Fruit fly (Drosophila melanogaster) whole organism, wandering third instar larva: ENCODE measurements around the gene Ptp99A.

Experiments
- Abd-B ChIP-seq: fragments of >200 bp; optimal IDR thresholded peaks from 2 replicates; lab custom pipeline; 2017; ENCODE audit warnings: missing biosample characterization, missing genetic modification characterization
- CrebA ChIP-seq: fragments of 200-800 bp; sonication (Bioruptor generic); optimal IDR thresholded peaks from 2 replicates; lab custom pipeline; 2016; ENCODE audit warnings: missing biosample characterization, mild to moderate bottlenecking, missing genetic modification characterization, borderline replicate concordance
- Dfd ChIP-seq: fragments of >200 bp; optimal IDR thresholded peaks from 2 replicates; lab custom pipeline; 2017; ENCODE audit warnings: missing biosample characterization, missing genetic modification characterization
- Dif ChIP-seq: fragments of 200-275, 200-300 bp; sonication (Bioruptor generic); optimal IDR thresholded peaks from 2 replicates; lab custom pipeline; 2018; ENCODE audit warnings: missing biosample characterization, missing genetic modification characterization; ENCODE audit not compliant: partially characterized antibody
- GATAd ChIP-seq: sonication (Bioruptor generic); optimal IDR thresholded peaks from 2 replicates; lab custom pipeline; 2016; ENCODE audit warnings: missing biosample characterization, missing genetic modification characterization
- Hnf4 ChIP-seq: fragments of 200-800 bp; sonication (Bioruptor generic); optimal IDR thresholded peaks from 2 replicates; lab custom pipeline; 2016; ENCODE audit warnings: missing biosample characterization, mild to moderate bottlenecking, missing genetic modification characterization
- Hr78 ChIP-seq: fragments of >200 bp; optimal IDR thresholded peaks from 2 replicates; lab custom pipeline; 2017; ENCODE audit warnings: missing biosample characterization, missing genetic modification characterization
- Jra ChIP-seq: sonication (Bioruptor generic); optimal IDR thresholded peaks from 2 replicates; lab custom pipeline; 2016; ENCODE audit warnings: missing biosample characterization, missing genetic modification characterization
- Mio ChIP-seq: sonication (Bioruptor generic); optimal IDR thresholded peaks from 2 replicates; lab custom pipeline; 2016; ENCODE audit warnings: missing biosample characterization, missing genetic modification characterization
- Myc ChIP-seq: fragments of >200 bp; optimal IDR thresholded peaks from 2 replicates; lab custom pipeline; 2017
- N ChIP-seq: fragments of >200 bp; optimal IDR thresholded peaks from 2 replicates; lab custom pipeline; 2018; ENCODE audit warnings: missing biosample characterization, missing external identifiers, missing genetic modification characterization
- OdsH ChIP-seq: fragments of 200-800 bp; sonication (Bioruptor generic); optimal IDR thresholded peaks from 2 replicates; lab custom pipeline; 2016; ENCODE audit warnings: missing biosample characterization, mild to moderate bottlenecking, missing genetic modification characterization
- Rel ChIP-seq, 2 experiments: fragments of 200-800 bp; sonication (Bioruptor generic) in 1 of 2; optimal IDR thresholded peaks; 2 replicates in 1 of 2; 3 replicates in 1 of 2; lab custom pipeline; 2016 to 2019; ENCODE audit warnings: mild to moderate bottlenecking in 2 of 2, missing biosample characterization in 2 of 2, missing genetic modification characterization in 2 of 2, moderate library complexity in 1 of 2
- Sp1 ChIP-seq: fragments of 200-800 bp; sonication (Bioruptor generic); optimal IDR thresholded peaks from 3 replicates; lab custom pipeline; 2019; ENCODE audit warnings: missing biosample characterization, mild to moderate bottlenecking, missing genetic modification characterization, moderate library complexity
- Vsx2 ChIP-seq: fragments of 200-300, 225-300 bp; sonication (Bioruptor generic); optimal IDR thresholded peaks from 2 replicates; lab custom pipeline; 2018; ENCODE audit warnings: missing biosample characterization, missing genetic modification characterization; ENCODE audit not compliant: partially characterized antibody
- brk ChIP-seq: fragments of 200-800 bp; sonication (Bioruptor generic); optimal IDR thresholded peaks from 2 replicates; lab custom pipeline; 2016; ENCODE audit warnings: missing biosample characterization, mild to moderate bottlenecking, missing genetic modification characterization
- dl ChIP-seq, 2 experiments: fragments of 175-275, 200-275 bp in 1 of 2; fragments of 200-275 bp in 1 of 2; sonication (Bioruptor generic); optimal IDR thresholded peaks; lab custom pipeline; 2018; ENCODE audit warnings: mild to moderate bottlenecking in 2 of 2, missing biosample characterization in 2 of 2, missing genetic modification characterization in 2 of 2, moderate library complexity in 2 of 2; ENCODE audit not compliant: partially characterized antibody in 2 of 2, insufficient read depth in 1 of 2
- dmrt93B ChIP-seq: fragments of 200-800 bp; sonication (Bioruptor generic); optimal IDR thresholded peaks from 2 replicates; lab custom pipeline; 2018; ENCODE audit warnings: missing biosample characterization, mild to moderate bottlenecking, missing genetic modification characterization
- dsf ChIP-seq: sonication (Bioruptor generic); optimal IDR thresholded peaks from 2 replicates; lab custom pipeline; 2016; ENCODE audit warnings: missing biosample characterization, missing genetic modification characterization, borderline replicate concordance
- ey ChIP-seq: fragments of 200-800 bp; sonication (Bioruptor generic); optimal IDR thresholded peaks from 2 replicates; lab custom pipeline; 2016; ENCODE audit warnings: missing biosample characterization, missing genetic modification characterization
- foxo ChIP-seq, 2 experiments: fragments of 200-800 bp; sonication (Bioruptor generic); optimal IDR thresholded peaks; 2 replicates in 1 of 2; 3 replicates in 1 of 2; lab custom pipeline; 2016 to 2017; ENCODE audit warnings: missing biosample characterization in 2 of 2, missing genetic modification characterization in 2 of 2
- fru ChIP-seq: fragments of 200-800 bp; sonication (Bioruptor generic); optimal IDR thresholded peaks from 3 replicates; lab custom pipeline; 2016; ENCODE audit warnings: missing biosample characterization, mild to moderate bottlenecking, missing genetic modification characterization
- h ChIP-seq: fragments of 200-800 bp; sonication (Bioruptor generic); optimal IDR thresholded peaks from 3 replicates; lab custom pipeline; 2016; ENCODE audit warnings: missing biosample characterization, mild to moderate bottlenecking, missing genetic modification characterization
- jim ChIP-seq: fragments of 175-275, 200-325 bp; sonication (Bioruptor generic); optimal IDR thresholded peaks from 2 replicates; lab custom pipeline; 2016; ENCODE audit warnings: missing biosample characterization, mild to moderate bottlenecking, missing genetic modification characterization
- lola ChIP-seq: fragments of >200 bp; optimal IDR thresholded peaks from 2 replicates; lab custom pipeline; 2017; ENCODE audit warnings: missing biosample characterization, missing genetic modification characterization
- pan ChIP-seq: fragments of >200 bp; optimal IDR thresholded peaks from 2 replicates; lab custom pipeline; 2017
- psq ChIP-seq: fragments of 200-800 bp; sonication (Bioruptor generic); optimal IDR thresholded peaks from 3 replicates; lab custom pipeline; 2017; ENCODE audit warnings: missing biosample characterization, mild to moderate bottlenecking, missing genetic modification characterization, moderate library complexity
- sage ChIP-seq: fragments of 200-800 bp; sonication (Bioruptor generic); optimal IDR thresholded peaks from 2 replicates; lab custom pipeline; 2016; ENCODE audit warnings: missing biosample characterization, mild to moderate bottlenecking, missing genetic modification characterization
- sv ChIP-seq: fragments of 200-800 bp; sonication (Bioruptor generic); optimal IDR thresholded peaks from 3 replicates; lab custom pipeline; 2016; ENCODE audit warnings: missing biosample characterization, missing genetic modification characterization
- usp ChIP-seq: fragments of >200 bp; optimal IDR thresholded peaks from 2 replicates; lab custom pipeline; 2017; ENCODE audit warnings: missing biosample characterization, missing genetic modification characterization
- woc ChIP-seq: sonication (Bioruptor generic); optimal IDR thresholded peaks from 2 replicates; lab custom pipeline; 2016; ENCODE audit warnings: missing biosample characterization, mild to moderate bottlenecking, missing genetic modification characterization

Gene Ptp99A

dm6 chr3R:29511472-29511871 lies 134.0 kb downstream of the Ptp99A start:
- TF ChIP-seq ey (GFP tag; lab: Kevin White, UChicago) = no peak
- TF ChIP-seq h = no peak
- TF ChIP-seq psq (GFP tag; lab: Kevin White, UChicago) = no peak
- TF ChIP-seq foxo (GFP tag; optimal IDR thresholded peaks at IDR 0.05; lab: Kevin White, UChicago) = no peak
- no peak for TF ChIP-seq Hr78
- no peak for TF ChIP-seq Jra
- no peak for TF ChIP-seq CrebA (GFP tag; lab: Kevin White, UChicago)
- TF ChIP-seq Abd-B (GFP tag; lab: Kevin White, UChicago) = no peak
- no peak for TF ChIP-seq usp (GFP tag; lab: Kevin White, UChicago)
- no peak for TF ChIP-seq OdsH (GFP tag; lab: Kevin White, UChicago)
- no peak for TF ChIP-seq Dfd (GFP tag; lab: Kevin White, UChicago)
- no peak for TF ChIP-seq brk (GFP tag; lab: Kevin White, UChicago)

- peak; percentile 47 for TF ChIP-seq Myc (lab: Kevin White, UChicago)
- no peak for TF ChIP-seq Abd-B (GFP tag; lab: Kevin White, UChicago)
Observed at dm6 chr3R:29512306-29513044, 135.0 kb downstream of the Ptp99A start.

- no peak for TF ChIP-seq Abd-B (GFP tag; lab: Kevin White, UChicago)
- no peak for TF ChIP-seq Hnf4 (GFP tag; lab: Kevin White, UChicago)
- no peak for TF ChIP-seq psq (GFP tag; lab: Kevin White, UChicago)
- TF ChIP-seq Dif (GFP tag; lab: Kevin White, UChicago) = no peak
- no peak for TF ChIP-seq Mio
- TF ChIP-seq brk (GFP tag; lab: Kevin White, UChicago) = no peak
- TF ChIP-seq pan (lab: Kevin White, UChicago) = no peak
- TF ChIP-seq Dfd (GFP tag; lab: Kevin White, UChicago) = no peak
- no peak for TF ChIP-seq GATAd (GFP tag; lab: Kevin White, UChicago)
- no peak for TF ChIP-seq fru (GFP tag; lab: Kevin White, UChicago)
- TF ChIP-seq OdsH (GFP tag; lab: Kevin White, UChicago) = no peak
- no peak for TF ChIP-seq Vsx2 (GFP tag; lab: Kevin White, UChicago)
- no peak for TF ChIP-seq sage
- no peak for TF ChIP-seq N (GFP tag; lab: Kevin White, UChicago)
- TF ChIP-seq sv (GFP tag; lab: Kevin White, UChicago) = no peak
- TF ChIP-seq lola = no peak
- TF ChIP-seq, all 38 proteins: peak for 0
Observed at dm6 chr3R:29515417-29515816, 138.0 kb downstream of the Ptp99A start, which contains the start of gene ND-20L. Gene ND-20L, plus strand, starts transcription at chr3R:29515717.

dm6 chr3R:29516766-29517165 lies 139.3 kb downstream of the Ptp99A start:
- TF ChIP-seq Sp1 (GFP tag; lab: Kevin White, UChicago) (no peak), Rel (GFP tag; optimal IDR thresholded peaks at IDR 0.05; lab: Kevin White, UChicago) (no peak), Rel (tag; optimal IDR thresholded peaks at IDR 0.05; lab: Kevin White, UChicago) (no peak), sv (GFP tag; lab: Kevin White, UChicago) (no peak), sage (no peak), dmrt93B (GFP tag; lab: Kevin White, UChicago) (no peak), Hr78 (no peak), Jra (no peak)

dm6 chr3R:29517923-29518322 lies 140.5 kb downstream of the Ptp99A start:
- TF ChIP-seq usp (GFP tag; lab: Kevin White, UChicago) (no peak), Hr78 (no peak), woc (GFP tag; lab: Kevin White, UChicago) (no peak), sage (no peak), fru (GFP tag; lab: Kevin White, UChicago) (no peak), jim (GFP tag; lab: Kevin White, UChicago) (no peak), CrebA (GFP tag; lab: Kevin White, UChicago) (no peak), brk (GFP tag; lab: Kevin White, UChicago) (no peak), dsf (GFP tag; lab: Kevin White, UChicago) (no peak), pan (lab: Kevin White, UChicago) (no peak), foxo (GFP tag; optimal IDR thresholded peaks at IDR 0.05; lab: Kevin White, UChicago) (no peak), GATAd (GFP tag; lab: Kevin White, UChicago) (no peak), dl (GFP tag; optimal IDR thresholded peaks at IDR 0.05; lab: Kevin White, UChicago; ENCODE audit: insufficient read depth in 1 of 2, partially characterized antibody in 2 of 2) (no peak), h (no peak), Rel (GFP tag; optimal IDR thresholded peaks at IDR 0.05; lab: Kevin White, UChicago) (no peak), Rel (tag; optimal IDR thresholded peaks at IDR 0.05; lab: Kevin White, UChicago) (no peak), Dif (GFP tag; lab: Kevin White, UChicago) (no peak), OdsH (GFP tag; lab: Kevin White, UChicago) (no peak), Mio (no peak)
